Fruit fly (Drosophila melanogaster): ENCODE measurements around the gene p38a.

Gene p38a

dm6 chr3R:24102387-24102786, 49.7 kb downstream of the p38a start:
- TF ChIP-seq pan (optimal IDR thresholded peaks at IDR 0.05) = no peak
- no peak for TF ChIP-seq CG8478 (optimal IDR thresholded peaks at IDR 0.05)
- no peak for TF ChIP-seq usp (GFP tag; optimal IDR thresholded peaks at IDR 0.05)
- no peak for TF ChIP-seq psq (optimal IDR thresholded peaks at IDR 0.05)
- TF ChIP-seq Dll (optimal IDR thresholded peaks at IDR 0.05) = no peak
- TF ChIP-seq EcR (GFP tag; optimal IDR thresholded peaks at IDR 0.05) = no peak

- TF ChIP-seq EcR (GFP tag; optimal IDR thresholded peaks at IDR 0.05) = no peak
- no peak for TF ChIP-seq CG8478 (optimal IDR thresholded peaks at IDR 0.05)
- no peak for TF ChIP-seq psq (optimal IDR thresholded peaks at IDR 0.05)
- no peak for TF ChIP-seq pan (optimal IDR thresholded peaks at IDR 0.05)
- TF ChIP-seq Dll (optimal IDR thresholded peaks at IDR 0.05) = no peak
- TF ChIP-seq usp (GFP tag; optimal IDR thresholded peaks at IDR 0.05) = no peak
Observed at dm6 chr3R:24101437-24101836, 50.7 kb downstream of the p38a start.

dm6 chr3R:24100717-24101116, 51.4 kb downstream of the p38a start:
- TF ChIP-seq usp (GFP tag; optimal IDR thresholded peaks at IDR 0.05) = no peak
- no peak for TF ChIP-seq psq (optimal IDR thresholded peaks at IDR 0.05)
- no peak for TF ChIP-seq pan (optimal IDR thresholded peaks at IDR 0.05)
- no peak for TF ChIP-seq EcR (GFP tag; optimal IDR thresholded peaks at IDR 0.05)
- no peak for TF ChIP-seq CG8478 (optimal IDR thresholded peaks at IDR 0.05)
- TF ChIP-seq Dll (optimal IDR thresholded peaks at IDR 0.05) = no peak

Measured in whole organism.